Worm (Caenorhabditis elegans) whole organism, L1 larva: Measurements from ENCODE around the gene D1046.2.
A peak's percentile ranks its signal among the peaks of the same experiment; 100 is the strongest.

Experiments used
- ceh-82 ChIP-seq, 3 experiments: fragments of 150-350 bp in 1 of 3; sonication (generic microtip) in 2 of 3; optimal IDR thresholded peaks; 2 replicates each; lab custom pipeline; 2014 to 2017; ENCODE audit warnings: missing biosample characterization in 3 of 3, missing genetic modification characterization in 3 of 3
- elt-3 ChIP-seq, 6 experiments: fragments of 150-350 bp in 1 of 6; sonication (generic microtip); optimal IDR thresholded peaks; 2 replicates each; lab custom pipeline; 2017 to 2018; ENCODE audit warnings: missing biosample characterization in 6 of 6, missing genetic modification characterization in 6 of 6, inconsistent platforms in 1 of 6
- nhr-85 ChIP-seq: sonication (generic microtip); peaks from one replicate; lab custom pipeline; 2016; ENCODE audit warnings: missing genetic modification characterization, inconsistent platforms, missing compliant biosample characterization
- pax-3 ChIP-seq: fragments of 200-800 bp; sonication (Bioruptor generic); optimal IDR thresholded peaks from 2 replicates; lab custom pipeline; 2018; ENCODE audit warnings: mild to moderate bottlenecking, missing genetic modification characterization, moderate library complexity, missing compliant biosample characterization
- unc-62 ChIP-seq: fragments of 150-350 bp; optimal IDR thresholded peaks from 2 replicates; lab custom pipeline; 2014; ENCODE audit warnings: missing biosample characterization, missing genetic modification reagents, missing genetic modification characterization

DNA sequence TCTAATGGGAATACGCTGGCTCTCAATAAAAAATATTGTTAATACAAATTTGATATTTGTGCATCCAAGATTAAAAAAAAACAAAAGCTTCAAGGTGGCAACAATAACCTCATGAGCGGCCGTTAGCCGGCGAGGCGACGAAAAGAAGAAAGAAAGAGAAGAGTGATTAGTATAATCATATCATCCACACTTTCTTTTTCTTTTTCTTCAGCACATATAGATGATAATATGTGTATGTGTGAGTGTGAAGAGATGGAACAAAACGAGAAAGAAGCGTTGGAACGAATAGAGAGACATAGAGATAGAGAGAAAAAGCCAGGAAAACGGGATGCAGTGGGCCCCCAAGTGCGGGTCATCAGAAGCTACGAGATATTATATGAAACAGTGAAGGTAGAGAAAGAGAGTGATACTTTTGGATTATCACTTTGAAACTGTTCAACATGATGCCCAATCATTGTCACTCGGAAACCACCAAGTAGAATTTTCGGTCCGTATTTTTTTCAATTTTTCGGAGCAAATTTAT is 5.5 kb downstream of the D1046.2 start:
- TF ChIP-seq nhr-85 (tag; lab: Kevin White, UChicago) (no peak), pax-3 (no peak), unc-62 (no peak), elt-3 (tag; optimal IDR thresholded peaks at IDR 0.05; lab: Kevin White, UChicago) (no peak), ceh-82 (tag; optimal IDR thresholded peaks at IDR 0.05; lab: Kevin White, UChicago) (peak in 1 of 3 experiments; percentile 5)
